Fruit fly (Drosophila melanogaster): ENCODE results near the gene SNF4Agamma.
A peak's percentile ranks its signal among the peaks of the same experiment; 100 is the strongest.

- peak; percentile 43 for TF ChIP-seq bab2 (GFP tag; optimal IDR thresholded peaks at IDR 0.05)
- no peak for TF ChIP-seq sc (optimal IDR thresholded peaks at IDR 0.05)
- no peak for TF ChIP-seq sc (GFP tag; optimal IDR thresholded peaks at IDR 0.05)
- TF ChIP-seq cato (GFP tag; optimal IDR thresholded peaks at IDR 0.05; ENCODE audit: borderline replicate concordance): no peak
- peak; percentile 18 for TF ChIP-seq Hr3 (GFP tag; optimal IDR thresholded peaks at IDR 0.05)
- TF ChIP-seq fd64A (GFP tag; optimal IDR thresholded peaks at IDR 0.05): no peak
- no peak for TF ChIP-seq CG15269 (tag; optimal IDR thresholded peaks at IDR 0.05)
- TF ChIP-seq CG1602 (GFP tag; optimal IDR thresholded peaks at IDR 0.05): peak; percentile 12
- no peak for TF ChIP-seq tup (GFP tag; optimal IDR thresholded peaks at IDR 0.05)
- TF ChIP-seq ssp (GFP tag; IDR thresholded peaks at IDR 0.05): no peak; the same call in 1 of the 2 replicates
- TF ChIP-seq dm (GFP tag; optimal IDR thresholded peaks at IDR 0.05): peak; percentile 65
- TF ChIP-seq Ptx1 (GFP tag; IDR thresholded peaks at IDR 0.05): 0 out of 2 replicates have a peak, but pooled peaks have one; percentile 26
Measured at dm6 chr3R:21127352-21127985, 13.1 kb upstream of the SNF4Agamma start, which contains the start of the genes slmb and CG5793.
